Worm (Caenorhabditis elegans) whole organism, L2 larva: ENCODE measurements around the gene zig-5.

Experiments
- C34F6.9 ChIP-seq: fragments of 150-350 bp; optimal IDR thresholded peaks from 2 replicates; lab custom pipeline; 2014; ENCODE audit warnings: missing biosample characterization, missing genetic modification characterization
- ZK546.5 ChIP-seq: sonication (generic microtip); optimal IDR thresholded peaks from 2 replicates; lab custom pipeline; 2017; ENCODE audit warnings: missing biosample characterization, missing genetic modification characterization
- ama-1 ChIP-seq: fragments of 150-350 bp; optimal IDR thresholded peaks from 2 replicates; lab custom pipeline; 2018; ENCODE audit warnings: inconsistent platforms
- ceh-82 ChIP-seq: fragments of 150-350 bp; optimal IDR thresholded peaks from 2 replicates; lab custom pipeline; 2014; ENCODE audit warnings: missing biosample characterization, missing genetic modification characterization
- egl-27 ChIP-seq: sonication (generic microtip); optimal IDR thresholded peaks from 3 replicates; lab custom pipeline; 2017; ENCODE audit warnings: missing biosample characterization, missing genetic modification reagents, missing genetic modification characterization
- fos-1 ChIP-seq: fragments of 150-350 bp; optimal IDR thresholded peaks from 2 replicates; lab custom pipeline; 2014; ENCODE audit warnings: missing biosample characterization, missing genetic modification characterization
- lin-13 ChIP-seq: fragments of 150-350 bp; optimal IDR thresholded peaks from 2 replicates; lab custom pipeline; 2014; ENCODE audit warnings: missing biosample characterization, missing genetic modification reagents, missing genetic modification characterization
- mab-5 ChIP-seq: fragments of 150-350 bp; optimal IDR thresholded peaks from 2 replicates; lab custom pipeline; 2014; ENCODE audit warnings: missing biosample characterization, missing genetic modification characterization
- mbf-1 ChIP-seq: sonication (generic microtip); optimal IDR thresholded peaks from 2 replicates; lab custom pipeline; 2017; ENCODE audit warnings: missing biosample characterization, missing genetic modification characterization
- nhr-10 ChIP-seq: sonication (generic microtip); optimal IDR thresholded peaks from 2 replicates; lab custom pipeline; 2017; ENCODE audit warnings: missing biosample characterization, missing genetic modification characterization
- nhr-6 ChIP-seq: fragments of 150-350 bp; optimal IDR thresholded peaks from 2 replicates; lab custom pipeline; 2014; ENCODE audit warnings: missing biosample characterization, missing genetic modification characterization
- snpc-4 ChIP-seq: fragments of 150-350 bp; optimal IDR thresholded peaks from 2 replicates; lab custom pipeline; 2014; ENCODE audit warnings: missing biosample characterization, missing genetic modification characterization
- unc-62 ChIP-seq: fragments of 150-350 bp; optimal IDR thresholded peaks from 2 replicates; lab custom pipeline; 2014; ENCODE audit warnings: missing biosample characterization, missing genetic modification reagents, missing genetic modification characterization
- ztf-11 ChIP-seq: sonication (generic microtip); optimal IDR thresholded peaks from 2 replicates; lab custom pipeline; 2017; ENCODE audit warnings: missing biosample characterization, missing genetic modification characterization

DNA sequence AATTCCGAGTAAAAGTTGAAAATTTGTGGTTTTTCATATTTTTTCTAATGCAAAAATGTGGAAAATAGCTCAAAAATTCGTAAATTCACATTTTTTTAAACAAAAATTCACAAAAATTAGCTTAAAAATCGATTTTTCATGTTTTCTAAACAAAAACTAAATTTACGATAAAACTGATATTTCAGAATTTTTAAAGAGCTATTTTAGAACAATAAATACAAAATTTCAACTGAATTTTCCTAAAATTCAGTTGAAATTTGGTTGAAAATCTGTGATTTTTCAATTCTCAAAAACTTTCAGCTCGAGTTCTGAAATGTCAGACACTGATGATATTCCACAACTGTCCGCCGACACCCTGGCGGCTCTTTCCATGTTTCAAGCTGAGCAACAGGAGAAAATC is 20.0 kb downstream of the zig-5 start, which contains the start of gene M142.8:
- TF ChIP-seq unc-62 (no peak), egl-27 (tag; lab: Kevin White, UChicago) (no peak), nhr-10 (tag; lab: Kevin White, UChicago) (no peak), fos-1 (tag; lab: Kevin White, UChicago) (no peak), mab-5 (tag; lab: Kevin White, UChicago) (no peak), ama-1 (lab: Kevin White, UChicago) (no peak), ZK546.5 (tag; lab: Kevin White, UChicago) (no peak), ztf-11 (no peak), nhr-6 (tag; lab: Kevin White, UChicago) (no peak), snpc-4 (tag; lab: Kevin White, UChicago) (no peak), mbf-1 (tag; lab: Kevin White, UChicago) (no peak), C34F6.9 (tag; lab: Kevin White, UChicago) (no peak), lin-13 (GFP tag; lab: Kevin White, UChicago) (no peak), ceh-82 (tag; lab: Kevin White, UChicago) (no peak)
